Worm (Caenorhabditis elegans) whole organism, mixed stage, embryonic: ENCODE measurements around the gene ugt-11.

Experiments used
- M03D4.4 ChIP-seq: sonication (generic microtip); optimal IDR thresholded peaks from 2 replicates; lab custom pipeline; 2017; ENCODE audit warnings: mild to moderate bottlenecking, missing genetic modification characterization, missing compliant biosample characterization
- blmp-1 ChIP-seq: fragments of 150-350 bp; optimal IDR thresholded peaks from 2 replicates; lab custom pipeline; 2014; ENCODE audit warnings: missing biosample characterization, missing genetic modification characterization
- ceh-39 ChIP-seq: fragments of 150-350 bp; optimal IDR thresholded peaks from 2 replicates; lab custom pipeline; 2014; ENCODE audit warnings: missing biosample characterization, missing genetic modification characterization
- ceh-43 ChIP-seq: fragments of 200-800 bp; sonication (Bioruptor generic); optimal IDR thresholded peaks from 2 replicates; lab custom pipeline; 2018; ENCODE audit warnings: mild to moderate bottlenecking, missing genetic modification characterization, moderate library complexity, missing compliant biosample characterization
- ceh-83 ChIP-seq: fragments of 200-800 bp; sonication (Bioruptor generic); optimal IDR thresholded peaks from 2 replicates; lab custom pipeline; 2018; ENCODE audit warnings: mild to moderate bottlenecking, missing genetic modification characterization, missing compliant biosample characterization
- cnd-1 ChIP-seq: fragments of 200-800 bp; sonication (Bioruptor generic); optimal IDR thresholded peaks from 2 replicates; lab custom pipeline; 2018; ENCODE audit warnings: mild to moderate bottlenecking, missing genetic modification characterization, missing compliant biosample characterization
- drap-1 ChIP-seq: fragments of 200-800 bp; sonication (Bioruptor generic); optimal IDR thresholded peaks from 3 replicates; lab custom pipeline; 2018; ENCODE audit warnings: mild to moderate bottlenecking, missing genetic modification characterization, missing compliant biosample characterization
- elt-1 ChIP-seq: sonication (generic microtip); optimal IDR thresholded peaks from 2 replicates; lab custom pipeline; 2017; ENCODE audit warnings: missing genetic modification characterization, mild to moderate bottlenecking, missing compliant biosample characterization, antibody characterized with exemption, moderate library complexity, borderline replicate concordance; ENCODE audit not compliant: insufficient read depth
- elt-3 ChIP-seq: fragments of 150-350 bp; optimal IDR thresholded peaks from 2 replicates; lab custom pipeline; 2014; ENCODE audit warnings: missing biosample characterization, missing genetic modification characterization
- flh-1 ChIP-seq: fragments of 200-800 bp; sonication (Bioruptor generic); optimal IDR thresholded peaks from 2 replicates; lab custom pipeline; 2018; ENCODE audit warnings: mild to moderate bottlenecking, missing genetic modification characterization, moderate library complexity, missing compliant biosample characterization
- ham-2 ChIP-seq: fragments of 200-800 bp; sonication (Bioruptor generic); optimal IDR thresholded peaks from 2 replicates; lab custom pipeline; 2018; ENCODE audit warnings: mild to moderate bottlenecking, missing genetic modification characterization, missing compliant biosample characterization
- hlh-1 ChIP-seq: fragments of 150-350 bp; optimal IDR thresholded peaks from 2 replicates; lab custom pipeline; 2014; ENCODE audit warnings: missing biosample characterization, missing genetic modification reagents, missing genetic modification characterization
- lin-13 ChIP-seq: fragments of 150-350 bp; optimal IDR thresholded peaks from 2 replicates; lab custom pipeline; 2014; ENCODE audit warnings: missing biosample characterization, missing genetic modification characterization
- lin-32 ChIP-seq: fragments of 200-800 bp; sonication (Bioruptor generic); optimal IDR thresholded peaks from 2 replicates; lab custom pipeline; 2018; ENCODE audit warnings: mild to moderate bottlenecking, missing genetic modification characterization, missing compliant biosample characterization
- lsy-2 ChIP-seq: fragments of 150-350 bp; optimal IDR thresholded peaks from 2 replicates; lab custom pipeline; 2014; ENCODE audit warnings: missing biosample characterization, missing genetic modification characterization
- mab-5 ChIP-seq: fragments of 150-350 bp; optimal IDR thresholded peaks from 2 replicates; lab custom pipeline; 2014; ENCODE audit warnings: missing biosample characterization, missing genetic modification characterization
- mep-1 ChIP-seq: fragments of 150-350 bp; optimal IDR thresholded peaks from 2 replicates; lab custom pipeline; 2017; ENCODE audit warnings: missing biosample characterization, missing genetic modification reagents, missing genetic modification characterization, inconsistent platforms
- mls-2 ChIP-seq: sonication (generic microtip); optimal IDR thresholded peaks from 2 replicates; lab custom pipeline; 2016; ENCODE audit warnings: mild to moderate bottlenecking, missing genetic modification characterization, moderate library complexity, missing compliant biosample characterization
- nhr-12 ChIP-seq: fragments of 150-350 bp; optimal IDR thresholded peaks from 2 replicates; lab custom pipeline; 2014; ENCODE audit warnings: missing biosample characterization, missing genetic modification characterization
- nhr-2 ChIP-seq: fragments of 150-350 bp; optimal IDR thresholded peaks from 2 replicates; lab custom pipeline; 2014; ENCODE audit warnings: missing biosample characterization, missing genetic modification characterization
- nhr-237 ChIP-seq: fragments of 150-350 bp; optimal IDR thresholded peaks from 2 replicates; lab custom pipeline; 2014; ENCODE audit warnings: missing biosample characterization, missing genetic modification characterization
- nhr-28 ChIP-seq: fragments of 150-350 bp; optimal IDR thresholded peaks from 2 replicates; lab custom pipeline; 2014; ENCODE audit warnings: missing biosample characterization, missing genetic modification characterization
- nhr-76 ChIP-seq: sonication (generic microtip); optimal IDR thresholded peaks from 2 replicates; lab custom pipeline; 2017; ENCODE audit warnings: missing biosample characterization, missing genetic modification characterization
- pha-4 ChIP-seq: fragments of 150-350 bp; optimal IDR thresholded peaks from 2 replicates; lab custom pipeline; 2018; ENCODE audit warnings: missing biosample characterization, missing genetic modification reagents, missing genetic modification characterization
- sem-2 ChIP-seq: fragments of 200-800 bp; sonication (Bioruptor generic); optimal IDR thresholded peaks from 2 replicates; lab custom pipeline; 2018; ENCODE audit warnings: mild to moderate bottlenecking, missing genetic modification characterization, missing compliant biosample characterization
- snpc-4 ChIP-seq: fragments of 150-350 bp; optimal IDR thresholded peaks from 2 replicates; lab custom pipeline; 2014; ENCODE audit warnings: missing biosample characterization, missing genetic modification characterization
- sptf-1 ChIP-seq: sonication (generic microtip); optimal IDR thresholded peaks from 2 replicates; lab custom pipeline; 2017; ENCODE audit warnings: mild to moderate bottlenecking, missing genetic modification characterization, moderate library complexity, missing compliant biosample characterization
- tbx-8 ChIP-seq: fragments of 200-800 bp; sonication (Bioruptor generic); optimal IDR thresholded peaks from 2 replicates; lab custom pipeline; 2018; ENCODE audit warnings: mild to moderate bottlenecking, missing genetic modification characterization, moderate library complexity, missing compliant biosample characterization
- unc-120 ChIP-seq: sonication (generic microtip); optimal IDR thresholded peaks from 2 replicates; lab custom pipeline; 2017; ENCODE audit warnings: missing genetic modification characterization, missing compliant biosample characterization; ENCODE audit not compliant: poor library complexity, severe bottlenecking
- unc-39 ChIP-seq: fragments of 150-350 bp; optimal IDR thresholded peaks from 2 replicates; lab custom pipeline; 2014; ENCODE audit warnings: missing biosample characterization, missing genetic modification characterization
- unc-62 ChIP-seq: fragments of 150-350 bp; optimal IDR thresholded peaks from 2 replicates; lab custom pipeline; 2014; ENCODE audit warnings: missing biosample characterization, missing genetic modification reagents, missing genetic modification characterization
- ztf-11 ChIP-seq: fragments of 150-350 bp; optimal IDR thresholded peaks from 2 replicates; lab custom pipeline; 2014; ENCODE audit warnings: missing biosample characterization, missing genetic modification characterization

ugt-11 gene

ce11 chrV:4922024-4922423 is 27.2 kb upstream of the ugt-11 start, which contains the start of gene srh-22:
Gene srh-22, plus strand, starts transcription at chrV:4922324.
- TF ChIP-seq drap-1 (GFP tag; lab: Kevin White, UChicago): no peak
- no peak for TF ChIP-seq flh-1 (GFP tag; lab: Kevin White, UChicago)
- TF ChIP-seq elt-1: no peak
- no peak for TF ChIP-seq nhr-76 (tag; lab: Kevin White, UChicago)
- TF ChIP-seq sem-2 (GFP tag; lab: Kevin White, UChicago): no peak
- no peak for TF ChIP-seq sptf-1 (tag; lab: Kevin White, UChicago)
- TF ChIP-seq lin-32 (GFP tag; lab: Kevin White, UChicago): no peak
- no peak for TF ChIP-seq mab-5
- TF ChIP-seq ztf-11: no peak
- no peak for TF ChIP-seq tbx-8 (GFP tag; lab: Kevin White, UChicago)
- TF ChIP-seq, all 35 proteins: peak for 0

DNA sequence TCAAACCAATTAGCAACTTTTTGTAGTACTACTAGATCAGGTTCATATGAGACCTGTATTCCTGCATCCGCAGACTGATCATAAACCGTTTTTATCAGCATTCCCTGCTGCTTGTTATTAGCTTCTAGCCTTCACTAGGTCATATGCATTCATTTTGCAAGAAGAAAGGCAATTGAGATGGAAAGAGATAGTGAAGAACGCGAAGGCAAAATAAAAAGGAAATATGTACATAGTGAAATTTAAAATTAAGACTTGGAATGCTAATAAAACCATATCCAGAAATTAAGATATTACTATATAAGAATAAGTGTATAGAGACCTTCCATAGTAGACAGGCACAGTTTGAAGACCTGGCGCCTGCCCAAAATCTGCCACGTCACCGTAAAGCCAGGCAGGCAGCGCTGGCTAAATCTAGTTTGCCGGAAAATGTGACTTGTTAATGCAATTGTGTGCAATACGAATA is 25.9 kb upstream of the ugt-11 start, which contains the start of the genes C02E7.8 and srh-23:
TSS of gene C02E7.8 (minus strand) at position 101 of the 463 bp plus-strand sequence.
TSS of gene srh-23 (plus strand) at position 413 of the 463 bp plus-strand sequence.
- TF ChIP-seq pha-4 (tag; lab: Kevin White, UChicago) (no peak), mep-1 (tag; lab: Kevin White, UChicago) (no peak), nhr-12 (tag; lab: Kevin White, UChicago) (no peak), ceh-39 (tag; lab: Kevin White, UChicago) (no peak), elt-1 (no peak), cnd-1 (tag; lab: Kevin White, UChicago) (no peak), snpc-4 (tag; lab: Kevin White, UChicago) (no peak), lin-13 (tag; lab: Kevin White, UChicago) (no peak), nhr-76 (tag; lab: Kevin White, UChicago) (no peak), nhr-237 (tag; lab: Kevin White, UChicago) (no peak), tbx-8 (GFP tag; lab: Kevin White, UChicago) (no peak), sptf-1 (tag; lab: Kevin White, UChicago) (no peak), unc-39 (no peak), ham-2 (no peak), ceh-83 (GFP tag; lab: Kevin White, UChicago) (no peak), drap-1 (GFP tag; lab: Kevin White, UChicago) (no peak), mab-5 (no peak), nhr-28 (tag; lab: Kevin White, UChicago) (no peak), M03D4.4 (tag; lab: Kevin White, UChicago) (no peak)

ce11 chrV:4918664-4919257 is 23.9 kb upstream of the ugt-11 start, which contains the start of gene C02E7.6:
Gene C02E7.6, plus strand, starts transcription at chrV:4919207.
- no peak for TF ChIP-seq M03D4.4 (tag; lab: Kevin White, UChicago)
- no peak for TF ChIP-seq lin-13 (tag; lab: Kevin White, UChicago)
- TF ChIP-seq nhr-237 (tag; lab: Kevin White, UChicago): peak; percentile 14
- no peak for TF ChIP-seq ham-2
- TF ChIP-seq sem-2 (GFP tag; lab: Kevin White, UChicago): no peak
- no peak for TF ChIP-seq unc-120 (tag; lab: Kevin White, UChicago)
- no peak for TF ChIP-seq hlh-1 (tag; lab: Kevin White, UChicago)
- TF ChIP-seq unc-62: peak; percentile 16
- TF ChIP-seq elt-1: peak; percentile 90
- peak; percentile 67 for TF ChIP-seq blmp-1 (tag; lab: Kevin White, UChicago)

- TF ChIP-seq lsy-2 (tag; lab: Kevin White, UChicago): no peak
- TF ChIP-seq elt-3 (tag; lab: Kevin White, UChicago): no peak
- TF ChIP-seq mls-2 (tag; lab: Kevin White, UChicago): no peak
- TF ChIP-seq cnd-1 (tag; lab: Kevin White, UChicago): no peak
Observed at ce11 chrV:4918091-4918624, 23.3 kb upstream of the ugt-11 start, which contains the start of gene C02E7.7. Gene C02E7.7, minus strand, starts transcription at chrV:4918574.

DNA sequence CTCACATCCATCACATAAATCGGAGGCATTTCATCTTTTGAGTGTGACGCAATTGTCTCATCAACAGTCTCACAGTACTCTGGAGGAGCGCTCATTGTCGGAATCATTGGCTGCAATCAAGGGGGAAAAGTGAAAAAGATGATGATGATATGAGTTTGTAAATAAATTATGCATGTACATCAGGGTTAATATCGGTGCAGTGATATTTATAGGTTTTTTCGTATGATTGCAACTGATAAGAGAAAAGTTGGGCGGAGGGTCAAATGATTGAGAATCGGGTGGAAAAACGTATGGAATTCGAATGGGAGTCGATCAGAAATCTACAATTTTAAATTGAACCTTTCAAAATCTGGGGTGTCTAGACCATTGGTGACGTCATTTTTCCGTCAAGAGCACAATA is 20.0 kb upstream of the ugt-11 start, which contains the start of gene H23N18.6:
TSS of gene H23N18.6 (minus strand) at position 201 of the 400 bp plus-strand sequence.
- TF ChIP-seq ceh-43 (GFP tag; lab: Kevin White, UChicago) (no peak), nhr-2 (no peak), cnd-1 (tag; lab: Kevin White, UChicago) (no peak), pha-4 (tag; lab: Kevin White, UChicago) (no peak)
